Worm (Caenorhabditis elegans) whole organism, L1 larva: ENCODE results near the gene clec-176.
"Not testable (repeated sequence)": the region's sequence is repeated elsewhere in the genome, so short reads cannot be mapped to it uniquely, and the experiment has no call there.

Source experiments
- blmp-1 ChIP-seq: fragments of 150-350 bp; optimal IDR thresholded peaks from 2 replicates; lab custom pipeline; 2014; ENCODE audit warnings: missing biosample characterization, missing genetic modification characterization
- nhr-77 ChIP-seq: fragments of 150-350 bp; optimal IDR thresholded peaks from 2 replicates; lab custom pipeline; 2014; ENCODE audit warnings: missing biosample characterization, missing genetic modification characterization
- unc-62 ChIP-seq: fragments of 150-350 bp; optimal IDR thresholded peaks from 2 replicates; lab custom pipeline; 2014; ENCODE audit warnings: missing biosample characterization, missing genetic modification reagents, missing genetic modification characterization
- ztf-4 ChIP-seq: fragments of 150-350 bp; optimal IDR thresholded peaks from 2 replicates; lab custom pipeline; 2014; ENCODE audit warnings: missing biosample characterization, missing genetic modification characterization

DNA sequence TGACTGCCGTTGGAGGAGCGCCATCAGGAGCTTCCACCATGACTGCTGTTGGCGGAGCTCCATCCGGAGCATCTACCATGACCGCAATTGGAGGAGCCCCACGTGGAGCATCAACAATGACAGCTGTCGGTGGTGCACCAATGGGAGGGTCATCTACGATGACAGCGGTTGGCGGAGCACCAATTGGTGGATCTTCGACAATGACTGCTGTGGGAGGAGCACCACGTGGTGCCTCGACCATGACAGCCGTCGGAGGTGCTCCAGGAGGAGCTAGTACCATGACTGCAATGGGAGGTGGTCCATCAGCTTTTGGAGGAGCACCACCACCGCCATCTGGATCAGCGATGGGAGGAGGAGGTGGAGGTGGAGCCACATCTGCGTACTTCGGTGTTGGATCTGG is 33.2 kb downstream of the clec-176 start, which contains the start of gene T28H11.7:
- TF ChIP-seq unc-62; ztf-4 (tag; lab: Kevin White, UChicago); nhr-77 (tag; lab: Kevin White, UChicago); blmp-1 (tag; lab: Kevin White, UChicago): not testable (repeated sequence)
